Fruit fly (Drosophila melanogaster): ENCODE results near the gene neo.

Gene neo

DNA sequence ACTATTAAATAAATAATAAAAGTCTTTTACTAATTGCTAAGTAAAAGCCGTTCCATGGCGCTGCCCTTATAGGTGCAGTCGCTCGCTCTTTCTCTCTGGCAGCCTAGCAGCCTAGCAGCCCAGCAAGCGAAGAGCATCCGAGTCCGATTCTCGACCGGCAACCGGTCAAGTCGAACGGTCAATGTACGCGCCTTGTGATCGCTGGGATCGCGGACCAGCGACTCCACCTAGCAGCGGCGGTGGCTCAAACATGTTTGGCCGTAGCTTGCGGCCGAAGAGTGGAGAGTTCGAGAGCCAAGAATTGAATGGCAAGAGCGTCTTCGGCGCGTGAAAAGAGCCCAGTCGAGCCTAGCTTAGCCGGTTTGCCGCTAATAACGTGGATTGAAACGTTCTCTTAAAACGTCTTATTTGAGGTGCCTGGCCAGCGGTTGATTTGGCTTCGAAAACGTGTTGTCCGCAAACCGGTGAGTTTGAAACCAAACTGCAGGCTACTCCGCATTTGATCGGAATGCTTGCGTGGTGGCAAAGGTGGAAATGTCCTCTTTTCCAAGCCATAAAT, 10.4 kb downstream of the neo start:
- TF ChIP-seq CG8119 (GFP tag; IDR thresholded peaks at IDR 0.05) = peak; percentile 29; the same call in 1 of the 3 replicates
- no peak for TF ChIP-seq Blimp-1 (GFP tag; optimal IDR thresholded peaks at IDR 0.05)
- TF ChIP-seq Met (GFP tag; optimal IDR thresholded peaks at IDR 0.05) = no peak
- TF ChIP-seq Ets21C (GFP tag; optimal IDR thresholded peaks at IDR 0.05) = no peak
- TF ChIP-seq Eip78C (GFP tag) = peak; percentile 26
- no peak for TF ChIP-seq salr (GFP tag; optimal IDR thresholded peaks at IDR 0.05)
- TF ChIP-seq Eip75B (GFP tag; optimal IDR thresholded peaks at IDR 0.05) = no peak
- no peak for TF ChIP-seq acj6 (GFP tag; optimal IDR thresholded peaks at IDR 0.05)
- no peak for TF ChIP-seq CG7368 (GFP tag; optimal IDR thresholded peaks at IDR 0.05)
- no peak for TF ChIP-seq Smox (GFP tag; optimal IDR thresholded peaks at IDR 0.05)
- no peak for TF ChIP-seq achi (GFP tag; optimal IDR thresholded peaks at IDR 0.05)

DNA sequence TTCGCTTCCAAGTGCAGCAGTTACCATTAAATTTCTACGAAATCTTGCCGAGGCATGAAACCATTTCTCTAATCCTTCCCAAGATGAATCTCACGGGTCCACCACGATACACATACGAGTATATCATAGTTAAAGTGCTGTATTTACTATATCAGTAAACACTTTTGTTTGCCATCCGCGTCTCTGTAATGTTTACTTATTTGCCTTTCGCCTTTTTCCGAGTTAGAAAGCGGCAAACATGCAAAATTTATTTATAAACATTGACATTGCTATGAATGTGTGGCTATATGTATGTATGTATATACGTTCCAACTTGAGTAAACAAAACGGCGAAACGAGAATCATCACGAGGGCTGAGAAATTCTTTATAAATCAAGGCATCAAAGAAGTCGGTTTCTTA, 12.0 kb downstream of the neo start:
- TF ChIP-seq fkh (GFP tag; optimal IDR thresholded peaks at IDR 0.05) (peak; percentile 84), Eip78C (GFP tag) (peak; percentile 37), Sox102F (GFP tag; optimal IDR thresholded peaks at IDR 0.05) (no peak), eg (GFP tag; IDR thresholded peaks at IDR 0.05) (no peak)

DNA sequence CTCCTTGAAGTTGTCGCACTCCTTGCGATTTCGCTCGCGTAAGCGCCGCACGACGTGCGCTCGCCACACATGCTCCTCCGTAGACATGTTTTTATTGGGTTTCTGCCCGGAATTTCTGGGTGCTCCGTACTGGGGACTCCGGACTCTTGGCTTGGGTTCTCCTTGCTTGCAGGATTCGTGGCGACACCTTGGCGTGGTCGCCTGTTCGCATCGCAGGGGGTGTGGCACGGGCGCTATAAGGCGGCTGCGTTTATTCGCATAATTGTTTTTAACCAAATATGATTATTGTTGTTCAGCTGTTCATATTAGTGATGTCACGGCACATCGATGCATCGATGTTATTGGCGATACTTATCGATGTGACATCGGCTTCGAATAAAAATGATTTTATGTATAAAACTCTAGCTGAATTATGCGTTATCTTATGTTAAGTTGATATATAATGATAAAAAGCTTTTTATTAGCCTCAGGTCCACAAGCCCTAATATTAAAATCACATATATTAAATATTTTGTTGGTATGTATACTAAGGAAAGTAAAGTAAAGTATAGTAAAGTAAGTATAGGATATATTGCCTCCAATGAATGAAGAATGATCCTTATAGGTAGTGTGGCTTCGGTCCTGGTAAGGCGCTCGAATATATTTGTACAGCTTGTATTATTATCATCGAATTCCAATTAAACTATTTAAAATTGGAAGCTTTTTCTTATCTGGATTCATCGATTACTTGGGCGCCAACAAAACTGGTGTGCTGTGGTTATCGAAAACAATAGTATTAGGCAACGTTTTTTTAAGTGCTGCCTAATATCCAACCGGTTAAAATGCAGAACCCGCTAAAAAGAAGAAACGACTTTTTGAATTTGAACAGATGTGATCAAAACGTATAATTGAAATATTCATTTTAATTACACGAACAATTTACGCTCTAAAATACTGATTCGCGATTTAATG, 16.1 kb downstream of the neo start, which contains the start of gene Atg16:
Gene Atg16 (minus strand): TSS at position 343 of the 951 bp plus-strand sequence.
- TF ChIP-seq CG10631 (GFP tag; optimal IDR thresholded peaks at IDR 0.05) = peak; percentile 1
- no peak for TF ChIP-seq eg (GFP tag; IDR thresholded peaks at IDR 0.05)
- TF ChIP-seq Sox14 (GFP tag; optimal IDR thresholded peaks at IDR 0.05) = peak; percentile 1
- TF ChIP-seq CG1621 (tag; optimal IDR thresholded peaks at IDR 0.05) = peak; percentile 30
- TF ChIP-seq esn (GFP tag; optimal IDR thresholded peaks at IDR 0.05) = peak; percentile 16

DNA sequence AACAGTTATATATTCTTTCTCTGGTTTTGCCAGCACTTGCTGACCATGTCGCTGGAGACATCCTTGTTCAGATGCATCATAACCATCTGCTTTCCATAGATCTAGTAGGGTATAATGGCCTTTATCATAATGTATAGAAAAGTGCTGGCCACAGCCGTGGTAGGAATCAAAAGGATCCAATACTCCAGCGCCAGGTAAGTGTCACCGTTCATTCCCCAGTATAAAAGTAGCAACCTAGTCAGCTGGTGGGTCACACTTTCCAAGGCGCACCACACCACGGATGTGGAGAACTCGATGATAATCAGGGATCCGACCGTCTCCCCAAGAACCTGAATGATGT, 16.7 kb downstream of the neo start, which contains the start of gene Prtl99C:
Gene Prtl99C (plus strand): TSS at position 241 of the 340 bp plus-strand sequence.
- TF ChIP-seq CG3919 (GFP tag; optimal IDR thresholded peaks at IDR 0.05) = no peak
- TF ChIP-seq CG15336 (GFP tag; IDR thresholded peaks at IDR 0.05) = no peak
- no peak for TF ChIP-seq Eip93F (GFP tag; optimal IDR thresholded peaks at IDR 0.05)
- no peak for TF ChIP-seq Sox102F (GFP tag; optimal IDR thresholded peaks at IDR 0.05)
- TF ChIP-seq net (GFP tag; optimal IDR thresholded peaks at IDR 0.05) = no peak
- no peak for TF ChIP-seq CG8119 (GFP tag; IDR thresholded peaks at IDR 0.05)
- no peak for TF ChIP-seq ss (GFP tag; optimal IDR thresholded peaks at IDR 0.05)
- no peak for TF ChIP-seq Eip75B (GFP tag; optimal IDR thresholded peaks at IDR 0.05)
- TF ChIP-seq Met (GFP tag; optimal IDR thresholded peaks at IDR 0.05) = no peak
- TF ChIP-seq CG11762 (GFP tag; optimal IDR thresholded peaks at IDR 0.05; ENCODE audit: insufficient read depth) = no peak
- TF ChIP-seq Sox14 (GFP tag; optimal IDR thresholded peaks at IDR 0.05) = no peak
- no peak for TF ChIP-seq Hr38 (GFP tag; optimal IDR thresholded peaks at IDR 0.05)
- no peak for TF ChIP-seq CG4318 (GFP tag; optimal IDR thresholded peaks at IDR 0.05)
- no peak for TF ChIP-seq Hr4 (GFP tag; optimal IDR thresholded peaks at IDR 0.05)
- TF ChIP-seq CG8632 (GFP tag; optimal IDR thresholded peaks at IDR 0.05) = no peak
- no peak for TF ChIP-seq eg (GFP tag; IDR thresholded peaks at IDR 0.05)
- TF ChIP-seq acj6 (GFP tag; optimal IDR thresholded peaks at IDR 0.05) = no peak
- no peak for TF ChIP-seq CG6808 (GFP tag; optimal IDR thresholded peaks at IDR 0.05)

DNA sequence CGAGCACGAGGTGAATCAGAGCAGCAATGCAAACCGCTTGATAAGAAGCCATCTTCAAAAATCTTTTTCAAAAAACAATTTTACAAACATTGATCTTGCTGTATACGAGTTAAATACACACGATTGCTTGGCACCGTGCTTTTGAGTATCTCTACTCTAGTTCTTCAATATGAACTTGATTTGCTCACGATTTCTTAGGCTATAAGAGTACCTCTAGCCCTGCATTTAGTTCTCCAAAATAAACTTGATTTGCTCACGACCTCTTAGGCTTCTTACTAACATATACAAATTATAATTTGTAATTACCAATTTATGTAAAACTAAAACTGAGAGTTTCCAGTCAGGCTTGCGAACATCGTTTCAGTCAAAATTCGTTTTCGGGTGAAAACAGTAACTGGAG, 17.3 kb downstream of the neo start, which contains the start of gene CG42592:
Gene CG42592 (minus strand): TSS at position 101 of the 400 bp plus-strand sequence.
- no peak for TF ChIP-seq ss (GFP tag; optimal IDR thresholded peaks at IDR 0.05)
- TF ChIP-seq Sox102F (GFP tag; optimal IDR thresholded peaks at IDR 0.05) = no peak
- no peak for TF ChIP-seq Lpt (GFP tag; optimal IDR thresholded peaks at IDR 0.05)
- no peak for TF ChIP-seq Hr4 (GFP tag; optimal IDR thresholded peaks at IDR 0.05)
- no peak for TF ChIP-seq Eip78C (GFP tag)
- no peak for TF ChIP-seq esn (GFP tag; optimal IDR thresholded peaks at IDR 0.05)
- TF ChIP-seq dac (GFP tag; optimal IDR thresholded peaks at IDR 0.05) = no peak
- no peak for TF ChIP-seq Ets96B (tag; optimal IDR thresholded peaks at IDR 0.05)
- no peak for TF ChIP-seq Eip93F (GFP tag; optimal IDR thresholded peaks at IDR 0.05)
- no peak for TF ChIP-seq Eip75B (GFP tag; optimal IDR thresholded peaks at IDR 0.05)
- TF ChIP-seq CG8319 (GFP tag; optimal IDR thresholded peaks at IDR 0.05) = no peak
- no peak for TF ChIP-seq CG9139 (GFP tag; optimal IDR thresholded peaks at IDR 0.05)
- no peak for TF ChIP-seq CG34406 (GFP tag; optimal IDR thresholded peaks at IDR 0.05)
- TF ChIP-seq CG10669 (GFP tag; optimal IDR thresholded peaks at IDR 0.05) = no peak
- no peak for TF ChIP-seq Smox (GFP tag; optimal IDR thresholded peaks at IDR 0.05)
